Fruit fly (Drosophila melanogaster): ENCODE measurements around the gene ppk14.

ppk14 gene

dm6 chr2L:6309879-6310278, 44.9 kb upstream of the ppk14 start (continued):
- TF ChIP-seq CG12155 (GFP tag; optimal IDR thresholded peaks at IDR 0.05) (no peak), CG13296 (GFP tag; optimal IDR thresholded peaks at IDR 0.05) (peak; percentile 11), CG10565 (GFP tag; optimal IDR thresholded peaks at IDR 0.05) (no peak), tna (GFP tag; IDR thresholded peaks at IDR 0.05; ENCODE audit: partially characterized antibody) (no peak), Sry-δ (GFP tag; optimal IDR thresholded peaks at IDR 0.05) (no peak), bsh (GFP tag; optimal IDR thresholded peaks at IDR 0.05) (peak in 1 of 2 experiments; percentile 1), chinmo (GFP tag; IDR thresholded peaks at IDR 0.05; ENCODE audit: partially characterized antibody) (no peak), Oli (tag; optimal IDR thresholded peaks at IDR 0.05) (peak; percentile 6), fd96Cb (tag; optimal IDR thresholded peaks at IDR 0.05) (peak; percentile 16), ttk (GFP tag; IDR thresholded peaks at IDR 0.05) (no peak), tup (GFP tag; optimal IDR thresholded peaks at IDR 0.05) (no peak), Hr39 (optimal IDR thresholded peaks at IDR 0.05) (no peak), CG31441 (GFP tag; IDR thresholded peaks at IDR 0.05) (peak; percentile 63), PHDP (tag; optimal IDR thresholded peaks at IDR 0.05) (no peak), CG10979 (tag; optimal IDR thresholded peaks at IDR 0.05) (no peak), gce (GFP tag; IDR thresholded peaks at IDR 0.05) (no peak), Ptx1 (GFP tag; IDR thresholded peaks at IDR 0.05) (0 out of 2 replicates have a peak, but pooled peaks have one; percentile 14), run (tag; optimal IDR thresholded peaks at IDR 0.05) (no peak), CG14667 (GFP tag; IDR thresholded peaks at IDR 0.05) (no peak), CG5180 (GFP tag; optimal IDR thresholded peaks at IDR 0.05) (no peak), CG17612 (GFP tag; IDR thresholded peaks at IDR 0.05) (no peak), bigmax (GFP tag; optimal IDR thresholded peaks at IDR 0.05) (no peak), chn (GFP tag; optimal IDR thresholded peaks at IDR 0.05) (no peak), nerfin-2 (GFP tag; IDR thresholded peaks at IDR 0.05; ENCODE audit: partially characterized antibody) (no peak), Hmr (GFP tag; optimal IDR thresholded peaks at IDR 0.05) (no peak), CG17361 (GFP tag; IDR thresholded peaks at IDR 0.05) (peak; percentile 66; the same call in 2 of the 3 replicates), Hr78 (GFP tag; optimal IDR thresholded peaks at IDR 0.05) (no peak), CG11247 (GFP tag; IDR thresholded peaks at IDR 0.05) (no peak), Fer1 (GFP tag; optimal IDR thresholded peaks at IDR 0.05) (peak; percentile 34), CG12299 (tag; optimal IDR thresholded peaks at IDR 0.05) (no peak), Meics (GFP tag; optimal IDR thresholded peaks at IDR 0.05) (peak; percentile 12), CG2678 (tag; optimal IDR thresholded peaks at IDR 0.05) (peak; percentile 71), CG6854 (GFP tag; optimal IDR thresholded peaks at IDR 0.05) (peak; percentile 29), sqz (GFP tag; optimal IDR thresholded peaks at IDR 0.05) (no peak), CG3995 (GFP tag; optimal IDR thresholded peaks at IDR 0.05) (no peak), Sox102F (GFP tag; optimal IDR thresholded peaks at IDR 0.05) (peak; percentile 10), abd-A (tag; optimal IDR thresholded peaks at IDR 0.05) (no peak), CG17359 (tag; optimal IDR thresholded peaks at IDR 0.05) (peak; percentile 39), CG4404 (GFP tag; IDR thresholded peaks at IDR 0.05) (no peak), CG7928 (GFP tag; optimal IDR thresholded peaks at IDR 0.05) (no peak)

DNA sequence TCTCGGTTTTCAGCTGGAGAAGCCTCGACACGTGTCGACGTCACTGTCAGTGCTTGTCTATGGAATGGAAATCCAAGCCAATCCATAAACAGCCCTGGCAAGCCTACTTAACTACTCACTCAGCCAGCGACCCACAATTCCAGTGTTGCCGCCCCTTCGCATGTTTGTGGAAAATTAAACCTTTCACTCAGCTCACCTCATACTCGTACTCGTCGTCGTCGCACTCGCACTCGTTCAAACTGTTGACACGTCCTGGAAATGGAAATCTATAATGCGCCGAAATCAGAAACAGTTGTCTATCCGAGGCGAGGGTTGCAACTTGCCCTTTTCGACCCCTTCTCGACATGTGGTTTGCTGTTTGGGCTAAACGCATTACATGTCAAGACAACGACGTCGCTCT, 35.7 kb upstream of the ppk14 start:
- TF ChIP-seq pros (GFP tag; optimal IDR thresholded peaks at IDR 0.05) (peak; percentile 71), Hey (tag; optimal IDR thresholded peaks at IDR 0.05) (peak; percentile 76), Oli (tag; optimal IDR thresholded peaks at IDR 0.05) (no peak), tgo (GFP tag; IDR thresholded peaks at IDR 0.05) (no peak), scrt (GFP tag; optimal IDR thresholded peaks at IDR 0.05) (no peak), nerfin-1 (tag; optimal IDR thresholded peaks at IDR 0.05) (peak; percentile 3), CG7928 (GFP tag; optimal IDR thresholded peaks at IDR 0.05) (no peak), chinmo (GFP tag; IDR thresholded peaks at IDR 0.05; ENCODE audit: partially characterized antibody) (0 out of 4 replicates have a peak, but pooled peaks have one; percentile 13), stwl (tag; optimal IDR thresholded peaks at IDR 0.05) (peak; percentile 2), CG1603 (tag; optimal IDR thresholded peaks at IDR 0.05) (peak; percentile 20), D19A (tag; optimal IDR thresholded peaks at IDR 0.05) (no peak), zfh1 (GFP tag; IDR thresholded peaks at IDR 0.05) (no peak), z (GFP tag; IDR thresholded peaks at IDR 0.05) (peak; percentile 72), klu (GFP tag; IDR thresholded peaks at IDR 0.05) (no peak)
